Worm (Caenorhabditis elegans) whole organism, late embryonic: Measurements from ENCODE around the gene Y70C5B.2.

Experiments
- mec-3 ChIP-seq: sonication (generic microtip); optimal IDR thresholded peaks from 2 replicates; lab custom pipeline; 2016; ENCODE audit warnings: borderline replicate concordance, missing genetic modification characterization, missing compliant biosample characterization
- nfya-1 ChIP-seq: sonication (generic microtip); optimal IDR thresholded peaks from 2 replicates; lab custom pipeline; 2017; ENCODE audit warnings: missing genetic modification characterization, mild to moderate bottlenecking, missing compliant biosample characterization, antibody characterized with exemption, moderate library complexity
- pqm-1 ChIP-seq: sonication (generic microtip); optimal IDR thresholded peaks from 2 replicates; lab custom pipeline; 2016; ENCODE audit warnings: missing genetic modification characterization, missing compliant biosample characterization

DNA sequence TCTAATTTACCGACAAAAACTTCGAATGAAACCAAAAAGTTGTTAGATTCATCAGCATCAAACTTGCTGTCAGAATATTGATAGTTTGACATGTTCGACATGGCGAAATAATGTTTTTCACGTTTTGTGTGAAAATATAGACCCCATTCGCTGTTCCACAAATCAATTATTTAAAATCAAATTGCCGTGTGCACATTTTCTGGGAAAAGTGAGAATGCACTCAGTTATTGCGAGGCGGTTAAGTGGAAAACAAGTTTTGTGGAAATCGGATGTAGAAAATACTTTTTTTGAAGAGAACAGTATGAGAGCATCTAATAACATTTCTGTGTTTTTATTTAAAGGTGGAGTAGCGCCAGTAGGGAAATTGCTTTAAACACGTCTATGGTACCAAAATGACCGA is 33.0 kb upstream of the Y70C5B.2 start, which contains the start of gene srw-42:
- TF ChIP-seq mec-3 (tag; lab: Kevin White, UChicago) (no peak), pqm-1 (tag; lab: Kevin White, UChicago) (no peak), nfya-1 (tag; lab: Kevin White, UChicago) (no peak)
